Fruit fly (Drosophila melanogaster): ENCODE measurements around the gene Pxn.

Gene Pxn

DNA sequence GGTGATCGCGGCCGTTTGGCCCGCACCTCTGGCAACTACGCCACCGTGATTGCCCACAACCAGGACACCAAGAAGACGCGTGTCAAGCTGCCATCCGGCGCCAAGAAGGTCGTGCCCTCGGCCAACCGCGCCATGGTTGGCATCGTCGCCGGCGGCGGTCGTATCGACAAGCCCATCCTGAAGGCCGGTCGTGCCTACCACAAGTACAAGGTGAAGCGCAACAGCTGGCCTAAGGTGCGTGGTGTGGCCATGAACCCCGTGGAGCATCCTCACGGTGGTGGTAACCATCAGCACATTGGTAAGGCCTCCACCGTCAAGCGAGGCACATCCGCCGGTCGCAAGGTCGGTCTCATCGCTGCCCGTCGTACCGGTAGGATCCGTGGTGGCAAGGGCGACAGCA lies 41.6 kb downstream of the Pxn start:
- TF ChIP-seq esn (GFP tag; optimal IDR thresholded peaks at IDR 0.05): no peak
- no peak for TF ChIP-seq dac (GFP tag; optimal IDR thresholded peaks at IDR 0.05)
- no peak for TF ChIP-seq CG34406 (GFP tag; optimal IDR thresholded peaks at IDR 0.05)
- no peak for TF ChIP-seq Eip93F (GFP tag; optimal IDR thresholded peaks at IDR 0.05)
- TF ChIP-seq net (GFP tag; optimal IDR thresholded peaks at IDR 0.05): no peak
- no peak for TF ChIP-seq CG6854 (GFP tag; optimal IDR thresholded peaks at IDR 0.05)
- no peak for TF ChIP-seq CG8319 (GFP tag; optimal IDR thresholded peaks at IDR 0.05)
- no peak for TF ChIP-seq CG6276 (GFP tag; optimal IDR thresholded peaks at IDR 0.05)

DNA sequence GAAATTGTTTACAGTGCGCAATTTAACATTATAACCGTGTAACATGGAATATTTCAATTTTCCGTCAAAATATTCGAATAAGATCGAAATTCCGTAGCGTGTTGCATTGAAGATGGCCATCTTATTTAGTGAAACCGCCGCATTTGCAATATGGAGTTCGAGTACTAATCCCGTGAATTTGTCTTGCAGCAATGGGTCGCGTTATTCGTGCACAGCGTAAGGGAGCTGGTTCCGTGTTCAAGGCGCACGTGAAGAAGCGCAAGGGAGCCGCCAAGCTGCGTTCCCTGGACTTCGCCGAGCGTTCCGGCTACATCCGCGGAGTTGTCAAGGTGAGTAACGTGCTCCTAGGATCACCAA lies 42.3 kb downstream of the Pxn start:
- TF ChIP-seq CG10631 (GFP tag; optimal IDR thresholded peaks at IDR 0.05) (no peak), Lpt (GFP tag; optimal IDR thresholded peaks at IDR 0.05) (no peak), CG15336 (GFP tag; IDR thresholded peaks at IDR 0.05) (0 out of 2 replicates have a peak, but pooled peaks have one; percentile 3)

DNA sequence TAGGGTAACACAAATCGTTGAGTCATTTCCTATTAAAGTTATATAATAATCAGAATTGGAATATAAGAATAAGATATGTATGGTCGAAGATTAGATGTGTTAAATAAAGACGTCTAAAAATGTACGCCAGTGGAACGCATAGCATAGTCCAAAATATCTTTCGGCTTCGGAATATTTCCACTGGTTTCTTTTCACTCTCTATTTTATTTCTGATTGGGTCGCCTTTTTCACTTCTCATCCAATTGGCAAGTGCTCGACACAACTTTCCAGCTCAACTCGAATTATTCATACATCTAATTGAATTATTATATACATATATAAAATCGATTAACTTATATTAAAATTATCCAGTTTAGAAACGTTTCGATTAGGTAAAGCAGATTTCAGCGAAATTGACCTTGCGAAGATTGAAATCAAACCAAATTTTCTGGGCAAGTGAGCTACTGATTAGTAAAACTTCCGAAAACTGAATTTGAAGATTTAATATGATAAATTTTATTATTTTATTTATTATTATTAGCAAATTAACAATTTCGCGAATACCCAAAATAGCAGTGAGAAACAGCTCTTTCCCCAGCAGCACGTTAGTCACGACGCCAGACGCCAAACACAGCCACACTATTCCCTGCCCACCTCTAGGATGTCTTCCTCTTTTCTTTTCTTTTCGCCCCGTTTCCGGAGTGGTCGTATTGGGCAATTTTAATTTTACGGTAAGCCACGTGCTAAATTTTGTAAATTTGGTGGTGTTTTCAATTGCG lies 42.9 kb downstream of the Pxn start, which contains the start of gene RpL8:
Gene RpL8 (plus strand): TSS at position 653 of the 758 bp plus-strand sequence.
- TF ChIP-seq CG8119 (GFP tag; IDR thresholded peaks at IDR 0.05) (no peak), net (GFP tag; optimal IDR thresholded peaks at IDR 0.05) (peak; percentile 86), CG6163 (GFP tag; IDR thresholded peaks at IDR 0.05) (peak; percentile 91), CG34406 (GFP tag; optimal IDR thresholded peaks at IDR 0.05) (peak; percentile 70), Gug (GFP tag; IDR thresholded peaks at IDR 0.05) (peak; percentile 29), salr (GFP tag; optimal IDR thresholded peaks at IDR 0.05) (peak; percentile 54 to 84), acj6 (GFP tag; optimal IDR thresholded peaks at IDR 0.05) (peak; percentile 69), Met (GFP tag; optimal IDR thresholded peaks at IDR 0.05) (peak; percentile 75), OdsH (GFP tag; optimal IDR thresholded peaks at IDR 0.05) (peak; percentile 78), CG11294 (GFP tag; IDR thresholded peaks at IDR 0.05) (peak; percentile 35), Sox15 (GFP tag; optimal IDR thresholded peaks at IDR 0.05) (peak; percentile 35), Sox102F (GFP tag; optimal IDR thresholded peaks at IDR 0.05) (peak; percentile 84), dac (GFP tag; optimal IDR thresholded peaks at IDR 0.05) (peak; percentile 49), CG6792 (GFP tag; optimal IDR thresholded peaks at IDR 0.05) (peak; percentile 62), CG8632 (GFP tag; optimal IDR thresholded peaks at IDR 0.05) (peak; percentile 64), CG3919 (GFP tag; optimal IDR thresholded peaks at IDR 0.05) (peak; percentile 90), Lpt (GFP tag; optimal IDR thresholded peaks at IDR 0.05) (no peak), fd59A (GFP tag; optimal IDR thresholded peaks at IDR 0.05) (peak; percentile 33), CG3032 (tag; optimal IDR thresholded peaks at IDR 0.05) (peak; percentile 56), CG16779 (tag; optimal IDR thresholded peaks at IDR 0.05) (peak; percentile 77), CG1621 (tag; optimal IDR thresholded peaks at IDR 0.05) (peak; percentile 73), CG6808 (GFP tag; optimal IDR thresholded peaks at IDR 0.05) (peak; percentile 69), CG11902 (GFP tag; optimal IDR thresholded peaks at IDR 0.05) (peak; percentile 56), dsx (GFP tag; optimal IDR thresholded peaks at IDR 0.05; ENCODE audit: poor library complexity, severe bottlenecking) (peak; percentile 46), spab (GFP tag; optimal IDR thresholded peaks at IDR 0.05) (peak; percentile 53), CG15336 (GFP tag; IDR thresholded peaks at IDR 0.05) (peak; percentile 28; the same call in 1 of the 2 replicates), CG10669 (GFP tag; optimal IDR thresholded peaks at IDR 0.05) (peak; percentile 58), CG6276 (GFP tag; optimal IDR thresholded peaks at IDR 0.05) (peak; percentile 27), Blimp-1 (GFP tag; optimal IDR thresholded peaks at IDR 0.05) (peak; percentile 66), topi (GFP tag; optimal IDR thresholded peaks at IDR 0.05) (peak; percentile 69), CG11762 (GFP tag; optimal IDR thresholded peaks at IDR 0.05; ENCODE audit: insufficient read depth) (peak; percentile 60), Sox14 (GFP tag; optimal IDR thresholded peaks at IDR 0.05) (peak; percentile 58), CG9139 (GFP tag; optimal IDR thresholded peaks at IDR 0.05) (peak; percentile 77), fd85E (GFP tag; optimal IDR thresholded peaks at IDR 0.05) (peak; percentile 70), Eip78C (GFP tag) (peak; percentile 92), Ets21C (GFP tag; optimal IDR thresholded peaks at IDR 0.05) (peak; percentile 5), Smox (GFP tag; optimal IDR thresholded peaks at IDR 0.05) (peak; percentile 71), CG32006 (GFP tag; optimal IDR thresholded peaks at IDR 0.05) (peak; percentile 68), CG6854 (GFP tag; optimal IDR thresholded peaks at IDR 0.05) (peak; percentile 94), pdm3 (GFP tag; optimal IDR thresholded peaks at IDR 0.05) (peak; percentile 69), svp (GFP tag) (peak; percentile 68), vri (GFP tag; optimal IDR thresholded peaks at IDR 0.05) (peak; percentile 80)
